Worm (Caenorhabditis elegans): ENCODE results near the gene Y110A2AL.6.

- no peak for TF ChIP-seq aly-2 (tag; optimal IDR thresholded peaks at IDR 0.05)
- TF ChIP-seq mdl-1 (tag; optimal IDR thresholded peaks at IDR 0.05), result no peak
- TF ChIP-seq lin-13 (GFP tag; optimal IDR thresholded peaks at IDR 0.05), result peak; percentile 65
- TF ChIP-seq madf-9 (GFP tag; conservative IDR thresholded peaks at IDR 0.05), result no peak
- TF ChIP-seq dmd-6 (GFP tag; IDR thresholded peaks at IDR 0.05), result 0 out of 2 replicates have a peak, but pooled peaks have one; percentile 22
- no peak for TF ChIP-seq ceh-82 (tag; optimal IDR thresholded peaks at IDR 0.05)
- TF ChIP-seq zag-1 (tag; optimal IDR thresholded peaks at IDR 0.05), result no peak
- no peak for TF ChIP-seq unc-62 (GFP tag; optimal IDR thresholded peaks at IDR 0.05 in 1 of 2)
- TF ChIP-seq unc-62 (tag; optimal IDR thresholded peaks at IDR 0.05), result no peak
- 0 out of 2 replicates have a peak, but pooled peaks have one; percentile 23 for TF ChIP-seq ctbp-1 (GFP tag; IDR thresholded peaks at IDR 0.05)
- TF ChIP-seq snpc-4 (tag; optimal IDR thresholded peaks at IDR 0.05), result no peak
- TF ChIP-seq skn-1 (tag; optimal IDR thresholded peaks at IDR 0.05), result no peak
- TF ChIP-seq F44E2.7 (GFP tag; IDR thresholded peaks at IDR 0.05), result no peak
- TF ChIP-seq ztf-11 (tag; optimal IDR thresholded peaks at IDR 0.05), result no peak
- no peak for TF ChIP-seq unc-39 (tag; optimal IDR thresholded peaks at IDR 0.05)
These were observed 20.1 kb upstream of the Y110A2AL.6 start for ce11 chrII:2861385-2862099.
